Worm (Caenorhabditis elegans) whole organism, L4/young adult: ENCODE results near the gene ctsa-2.

Source experiments
- W03F9.2 ChIP-seq: fragments of 150-350 bp; optimal IDR thresholded peaks from 2 replicates; lab custom pipeline; 2014; ENCODE audit warnings: missing biosample characterization, missing genetic modification characterization
- dao-5 ChIP-seq: sonication (generic microtip); optimal IDR thresholded peaks from 2 replicates; lab custom pipeline; 2016; ENCODE audit warnings: missing genotype, missing genetic modification characterization, moderate library complexity, missing compliant biosample characterization
- him-1 ChIP-seq: sonication (generic microtip); optimal IDR thresholded peaks from 2 replicates; lab custom pipeline; 2016; ENCODE audit warnings: missing genotype, missing genetic modification reagents, missing genetic modification characterization, missing compliant biosample characterization

DNA sequence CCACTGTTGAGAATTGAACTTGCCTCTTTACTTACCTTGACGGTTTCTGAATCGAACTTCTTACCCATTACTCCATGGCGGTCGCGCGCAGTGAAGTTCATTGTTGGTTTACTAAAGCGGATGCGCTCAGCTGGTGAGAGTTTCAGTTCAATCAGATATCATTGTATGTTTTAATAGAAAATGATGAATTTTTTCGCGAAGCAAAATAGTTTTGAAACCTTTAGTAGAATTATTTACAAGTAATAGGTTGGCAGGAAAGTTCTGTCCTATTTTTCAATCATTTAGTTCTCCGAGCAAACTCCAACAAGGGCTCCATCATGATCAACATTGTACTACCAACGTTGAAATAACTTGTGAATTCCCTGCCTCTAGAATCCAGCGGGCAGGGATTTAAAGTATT, 37.1 kb upstream of the ctsa-2 start, which contains the start of gene C15B12.3:
- TF ChIP-seq him-1 (no peak), dao-5 (tag; lab: Kevin White, UChicago) (no peak), W03F9.2 (tag; lab: Kevin White, UChicago) (no peak)
